Worm (Caenorhabditis elegans) whole organism, late embryonic: ENCODE measurements around the gene aqp-5.

Experiments
- C08G9.2 ChIP-seq: sonication (generic microtip); optimal IDR thresholded peaks from 2 replicates; lab custom pipeline; 2016; ENCODE audit warnings: mild to moderate bottlenecking, missing genetic modification characterization, moderate library complexity, missing compliant biosample characterization
- F13H6.1 ChIP-seq: sonication (generic microtip); optimal IDR thresholded peaks from 2 replicates; lab custom pipeline; 2016; ENCODE audit warnings: missing genetic modification characterization, missing compliant biosample characterization
- K02D7.2 ChIP-seq: sonication (generic microtip); optimal IDR thresholded peaks from 2 replicates; lab custom pipeline; 2017; ENCODE audit warnings: mild to moderate bottlenecking, missing genetic modification characterization, missing compliant biosample characterization
- K09A11.1 ChIP-seq: sonication (generic microtip); optimal IDR thresholded peaks from 2 replicates; lab custom pipeline; 2017; ENCODE audit warnings: antibody characterized with exemption, mild to moderate bottlenecking, missing genetic modification characterization, missing compliant biosample characterization; ENCODE audit not compliant: insufficient read depth
- Y22D7AL.16 ChIP-seq: sonication (generic microtip); optimal IDR thresholded peaks from 2 replicates; lab custom pipeline; 2016; ENCODE audit warnings: missing genetic modification characterization, missing compliant biosample characterization
- ama-1 ChIP-seq: fragments of 150-350 bp; optimal IDR thresholded peaks from 2 replicates; lab custom pipeline; 2014
- ceh-2 ChIP-seq: sonication (generic microtip); optimal IDR thresholded peaks from 2 replicates; lab custom pipeline; 2016; ENCODE audit warnings: missing genotype, missing genetic modification characterization, missing compliant biosample characterization
- ceh-24 ChIP-seq: sonication (generic microtip); optimal IDR thresholded peaks from 2 replicates; lab custom pipeline; 2016; ENCODE audit warnings: mild to moderate bottlenecking, missing genetic modification characterization, missing compliant biosample characterization
- ceh-30 ChIP-seq: fragments of 150-350 bp; optimal IDR thresholded peaks from 2 replicates; lab custom pipeline; 2014; ENCODE audit warnings: missing biosample characterization, missing genetic modification characterization
- ceh-31 ChIP-seq: sonication (generic microtip); optimal IDR thresholded peaks from 2 replicates; lab custom pipeline; 2016; ENCODE audit warnings: missing genetic modification characterization, missing compliant biosample characterization
- ceh-34 ChIP-seq: sonication (generic microtip); optimal IDR thresholded peaks from 2 replicates; lab custom pipeline; 2016; ENCODE audit warnings: mild to moderate bottlenecking, missing genetic modification characterization, missing compliant biosample characterization
- ceh-48 ChIP-seq: sonication (generic microtip); optimal IDR thresholded peaks from 2 replicates; lab custom pipeline; 2016; ENCODE audit warnings: missing genetic modification characterization, inconsistent platforms, missing compliant biosample characterization
- ceh-6 ChIP-seq: fragments of 200-800 bp; sonication (Bioruptor generic); optimal IDR thresholded peaks from 2 replicates; lab custom pipeline; 2018; ENCODE audit warnings: mild to moderate bottlenecking, missing genetic modification characterization, missing compliant biosample characterization
- ceh-9 ChIP-seq: sonication (generic microtip); optimal IDR thresholded peaks from 2 replicates; lab custom pipeline; 2016; ENCODE audit warnings: mild to moderate bottlenecking, missing genetic modification characterization, inconsistent platforms, missing compliant biosample characterization
- che-1 ChIP-seq: sonication (generic microtip); optimal IDR thresholded peaks from 2 replicates; lab custom pipeline; 2016; ENCODE audit warnings: mild to moderate bottlenecking, missing genetic modification characterization, missing compliant biosample characterization
- dmd-4 ChIP-seq: sonication (generic microtip); optimal IDR thresholded peaks from 2 replicates; lab custom pipeline; 2016; ENCODE audit warnings: borderline replicate concordance, missing genetic modification characterization, missing compliant biosample characterization
- fkh-10 ChIP-seq: fragments of 150-350 bp; optimal IDR thresholded peaks from 2 replicates; lab custom pipeline; 2014; ENCODE audit warnings: missing biosample characterization, missing genetic modification reagents, missing genetic modification characterization
- fkh-6 ChIP-seq: sonication (generic microtip); optimal IDR thresholded peaks from 2 replicates; lab custom pipeline; 2016; ENCODE audit warnings: missing genetic modification characterization, missing compliant biosample characterization
- gmeb-2 ChIP-seq: sonication (generic microtip); optimal IDR thresholded peaks from 2 replicates; lab custom pipeline; 2016; ENCODE audit warnings: missing genetic modification characterization, inconsistent platforms, missing compliant biosample characterization
- hlh-15 ChIP-seq: sonication (generic microtip); optimal IDR thresholded peaks from 2 replicates; lab custom pipeline; 2016; ENCODE audit warnings: missing genetic modification characterization, missing compliant biosample characterization
- hlh-30 ChIP-seq: sonication (generic microtip); optimal IDR thresholded peaks from 2 replicates; lab custom pipeline; 2017; ENCODE audit warnings: antibody characterized with exemption, missing genetic modification characterization, missing compliant biosample characterization; ENCODE audit not compliant: insufficient read depth
- hlh-8 ChIP-seq: sonication (generic microtip); optimal IDR thresholded peaks from 2 replicates; lab custom pipeline; 2016; ENCODE audit warnings: missing genotype, missing genetic modification characterization, missing compliant biosample characterization
- lim-6 ChIP-seq: sonication (generic microtip); optimal IDR thresholded peaks from 2 replicates; lab custom pipeline; 2016; ENCODE audit warnings: missing genetic modification characterization, missing compliant biosample characterization
- lin-11 ChIP-seq: fragments of 200-800 bp; sonication (Bioruptor generic); optimal IDR thresholded peaks from 2 replicates; lab custom pipeline; 2018; ENCODE audit warnings: mild to moderate bottlenecking, missing genetic modification characterization, missing compliant biosample characterization
- madf-2 ChIP-seq: sonication (generic microtip); optimal IDR thresholded peaks from 2 replicates; lab custom pipeline; 2017; ENCODE audit warnings: missing genetic modification characterization, missing compliant biosample characterization
- mec-3 ChIP-seq: sonication (generic microtip); optimal IDR thresholded peaks from 2 replicates; lab custom pipeline; 2016; ENCODE audit warnings: borderline replicate concordance, missing genetic modification characterization, missing compliant biosample characterization
- nfya-1 ChIP-seq: sonication (generic microtip); optimal IDR thresholded peaks from 2 replicates; lab custom pipeline; 2017; ENCODE audit warnings: missing genetic modification characterization, mild to moderate bottlenecking, missing compliant biosample characterization, antibody characterized with exemption, moderate library complexity
- nhr-232 ChIP-seq: sonication (generic microtip); optimal IDR thresholded peaks from 2 replicates; lab custom pipeline; 2016; ENCODE audit warnings: missing genetic modification characterization, missing compliant biosample characterization
- npax-4 ChIP-seq: sonication (generic microtip); optimal IDR thresholded peaks from 2 replicates; lab custom pipeline; 2016; ENCODE audit warnings: missing genetic modification characterization, missing compliant biosample characterization
- pag-3 ChIP-seq: sonication (generic microtip); optimal IDR thresholded peaks from 2 replicates; lab custom pipeline; 2016; ENCODE audit warnings: missing compliant biosample characterization, missing genetic modification characterization, borderline replicate concordance
- pha-4 ChIP-seq: fragments of 150-350 bp; optimal IDR thresholded peaks from 2 replicates; lab custom pipeline; 2018; ENCODE audit warnings: missing biosample characterization, missing genetic modification reagents, missing genetic modification characterization
- pqm-1 ChIP-seq: sonication (generic microtip); optimal IDR thresholded peaks from 2 replicates; lab custom pipeline; 2016; ENCODE audit warnings: missing genetic modification characterization, missing compliant biosample characterization
- pros-1 ChIP-seq: fragments of 150-350 bp; optimal IDR thresholded peaks from 2 replicates; lab custom pipeline; 2014; ENCODE audit warnings: missing biosample characterization, missing genetic modification reagents, missing genetic modification characterization
- rnt-1 ChIP-seq: sonication (generic microtip); optimal IDR thresholded peaks from 2 replicates; lab custom pipeline; 2016; ENCODE audit warnings: missing genetic modification characterization, missing compliant biosample characterization
- sox-2 ChIP-seq: fragments of 200-800 bp; sonication (Bioruptor generic); IDR thresholded peaks from 2 replicates; pipeline ENCODE4 v1.3.6; 2022; ENCODE audit warnings: missing genetic modification reagents, missing genetic modification characterization, missing compliant biosample characterization
- sox-4 ChIP-seq: sonication (generic microtip); optimal IDR thresholded peaks from 2 replicates; lab custom pipeline; 2017; ENCODE audit warnings: mild to moderate bottlenecking, missing genetic modification characterization, inconsistent platforms, missing compliant biosample characterization
- syd-9 ChIP-seq: sonication (generic microtip); optimal IDR thresholded peaks from 2 replicates; lab custom pipeline; 2016; ENCODE audit warnings: mild to moderate bottlenecking, missing genetic modification characterization, moderate library complexity, missing compliant biosample characterization
- tbx-2 ChIP-seq: sonication (generic microtip); optimal IDR thresholded peaks from 2 replicates; lab custom pipeline; 2016; ENCODE audit warnings: missing genetic modification characterization, missing compliant biosample characterization
- ttx-3 ChIP-seq: sonication (generic microtip); optimal IDR thresholded peaks from 2 replicates; lab custom pipeline; 2016; ENCODE audit warnings: missing genetic modification reagents, missing genetic modification characterization, missing compliant biosample characterization
- unc-42 ChIP-seq: sonication (generic microtip); optimal IDR thresholded peaks from 2 replicates; lab custom pipeline; 2016; ENCODE audit warnings: missing genotype, missing genetic modification characterization, missing compliant biosample characterization
- unc-86 ChIP-seq: sonication (generic microtip); optimal IDR thresholded peaks from 2 replicates; lab custom pipeline; 2016; ENCODE audit warnings: missing genetic modification characterization, missing compliant biosample characterization
- ztf-16 ChIP-seq: sonication (generic microtip); optimal IDR thresholded peaks from 2 replicates; lab custom pipeline; 2017; ENCODE audit warnings: missing genetic modification characterization, missing compliant biosample characterization

Gene aqp-5

ce11 chrV:10475421-10475820, 16.1 kb upstream of the aqp-5 start:
- no peak for TF ChIP-seq unc-86 (tag; lab: Kevin White, UChicago)
- TF ChIP-seq ceh-31 (tag; lab: Kevin White, UChicago): no peak
- no peak for TF ChIP-seq npax-4 (tag; lab: Kevin White, UChicago)
- no peak for TF ChIP-seq ceh-2 (tag; lab: Kevin White, UChicago)
- TF ChIP-seq sox-2 (GFP tag; lab: Robert Waterston, UW): no peak
- TF ChIP-seq, all 69 proteins: peak for 0

ce11 chrV:10476864-10477443, 14.6 kb upstream of the aqp-5 start:
- no peak for TF ChIP-seq mec-3
- no peak for TF ChIP-seq ceh-31 (tag; lab: Kevin White, UChicago)
- TF ChIP-seq gmeb-2: no peak
- TF ChIP-seq tbx-2 (tag; lab: Kevin White, UChicago): no peak
- TF ChIP-seq hlh-30: no peak
- no peak for TF ChIP-seq unc-86 (tag; lab: Kevin White, UChicago)
- TF ChIP-seq lin-11 (tag; lab: Kevin White, UChicago): no peak
- no peak for TF ChIP-seq nfya-1
- no peak for TF ChIP-seq dmd-4 (tag; lab: Kevin White, UChicago)
- no peak for TF ChIP-seq ceh-48 (tag; lab: Kevin White, UChicago)
- no peak for TF ChIP-seq K09A11.1 (tag; lab: Kevin White, UChicago)
- no peak for TF ChIP-seq F13H6.1 (tag; lab: Kevin White, UChicago)
- no peak for TF ChIP-seq lim-6 (tag; lab: Kevin White, UChicago)
- no peak for TF ChIP-seq ceh-6 (GFP tag; lab: Kevin White, UChicago)
- no peak for TF ChIP-seq K02D7.2
- no peak for TF ChIP-seq ama-1 (lab: Kevin White, UChicago)

- peak; percentile 39 for TF ChIP-seq ceh-34
- no peak for TF ChIP-seq C08G9.2
- no peak for TF ChIP-seq ceh-30
- no peak for TF ChIP-seq pag-3 (tag; lab: Kevin White, UChicago)
- no peak for TF ChIP-seq fkh-10
- no peak for TF ChIP-seq lim-6 (tag; lab: Kevin White, UChicago)
- no peak for TF ChIP-seq ama-1 (lab: Kevin White, UChicago)
- TF ChIP-seq ceh-2 (tag; lab: Kevin White, UChicago): peak; percentile 37
- TF ChIP-seq fkh-6: no peak
- TF ChIP-seq sox-4 (tag; lab: Kevin White, UChicago): peak; percentile 15
- no peak for TF ChIP-seq hlh-15 (tag; lab: Kevin White, UChicago)
- TF ChIP-seq dmd-4 (tag; lab: Kevin White, UChicago): no peak
- TF ChIP-seq pros-1 (tag; lab: Kevin White, UChicago): no peak
- TF ChIP-seq che-1: no peak
- no peak for TF ChIP-seq syd-9 (tag; lab: Kevin White, UChicago)
- TF ChIP-seq ceh-9 (tag; lab: Kevin White, UChicago): no peak
- no peak for TF ChIP-seq hlh-8 (tag; lab: Kevin White, UChicago)
- TF ChIP-seq ceh-24 (tag; lab: Kevin White, UChicago): no peak
- no peak for TF ChIP-seq ztf-16 (tag; lab: Kevin White, UChicago)
- TF ChIP-seq ttx-3: no peak
- no peak for TF ChIP-seq madf-2 (tag; lab: Kevin White, UChicago)
- TF ChIP-seq nhr-232 (tag; lab: Kevin White, UChicago): no peak
- no peak for TF ChIP-seq npax-4 (tag; lab: Kevin White, UChicago)
- TF ChIP-seq unc-42 (tag; lab: Kevin White, UChicago): no peak
- TF ChIP-seq Y22D7AL.16 (tag; lab: Kevin White, UChicago): no peak
- TF ChIP-seq pqm-1 (tag; lab: Kevin White, UChicago): no peak
- TF ChIP-seq rnt-1: no peak
- peak; percentile 22 for TF ChIP-seq mec-3
- no peak for TF ChIP-seq pha-4 (tag; lab: Kevin White, UChicago)
These were observed 13.3 kb upstream of the aqp-5 start, which contains the start of the genes crp-1 and Y32F6B.9 for ce11 chrV:10478097-10478828. crp-1 (plus strand) TSS chrV:10478564. Y32F6B.9 (plus strand) TSS chrV:10478699.
